Worm (Caenorhabditis elegans) whole organism, L4 larva: Measurements from ENCODE around the gene vit-6.

Experiments used
- Y5F2A.4 ChIP-seq: fragments of 200-800 bp; sonication (Bioruptor generic); optimal IDR thresholded peaks from 2 replicates; lab custom pipeline; 2018; ENCODE audit warnings: mild to moderate bottlenecking, missing genetic modification characterization, missing compliant biosample characterization
- aly-2 ChIP-seq: sonication (generic microtip); optimal IDR thresholded peaks from 2 replicates; lab custom pipeline; 2018; ENCODE audit warnings: missing biosample characterization, missing genetic modification characterization
- arid-1 ChIP-seq: fragments of 200-800 bp; sonication (Bioruptor generic); conservative IDR thresholded peaks from 2 replicates; pipeline ENCODE4 v1.3.6; 2022; ENCODE audit warnings: missing genetic modification reagents, missing genetic modification characterization, missing compliant biosample characterization
- ces-1 ChIP-seq: fragments of 150-350 bp; sonication (generic microtip); optimal IDR thresholded peaks from 4 replicates; lab custom pipeline; 2014; ENCODE audit warnings: missing biosample characterization, missing genetic modification reagents, missing genetic modification characterization
- daf-16 ChIP-seq, 3 experiments: sonication (generic microtip); optimal IDR thresholded peaks; 2 replicates each; lab custom pipeline; 2016 to 2017; ENCODE audit warnings: missing genetic modification characterization in 3 of 3, missing genetic modification reagents in 3 of 3, mild to moderate bottlenecking in 2 of 3, missing compliant biosample characterization in 2 of 3, missing biosample characterization in 1 of 3, moderate library complexity in 1 of 3
- dmd-6 ChIP-seq: fragments of 200-800 bp; sonication (Bioruptor generic); IDR thresholded peaks from 2 replicates; pipeline ENCODE4 v1.3.6; 2022; ENCODE audit warnings: missing genetic modification reagents, missing genetic modification characterization, missing compliant biosample characterization
- dpl-1 ChIP-seq: fragments of 150-350 bp; optimal IDR thresholded peaks from 2 replicates; lab custom pipeline; 2014; ENCODE audit warnings: missing biosample characterization, missing genetic modification reagents, missing genetic modification characterization
- dve-1 ChIP-seq: sonication (generic microtip); optimal IDR thresholded peaks from 2 replicates; lab custom pipeline; 2017; ENCODE audit warnings: antibody characterized with exemption, mild to moderate bottlenecking, missing genetic modification characterization, missing compliant biosample characterization; ENCODE audit not compliant: insufficient read depth
- egl-43 ChIP-seq: fragments of 200-800 bp; sonication (Bioruptor generic); IDR thresholded peaks from 2 replicates; pipeline ENCODE4 v1.3.6; 2022; ENCODE audit warnings: missing genetic modification reagents, missing genetic modification characterization, missing compliant biosample characterization
- fkh-10 ChIP-seq: fragments of 150-350 bp; optimal IDR thresholded peaks from 2 replicates; lab custom pipeline; 2014; ENCODE audit warnings: missing biosample characterization, missing genetic modification reagents, missing genetic modification characterization
- gei-8 ChIP-seq: fragments of 200-800 bp; sonication (Bioruptor generic); optimal IDR thresholded peaks from 2 replicates; lab custom pipeline; 2018; ENCODE audit warnings: mild to moderate bottlenecking, missing genetic modification characterization, missing compliant biosample characterization
- hlh-11 ChIP-seq: fragments of 200-800 bp; sonication (Bioruptor generic); optimal IDR thresholded peaks from 2 replicates; lab custom pipeline; 2018; ENCODE audit warnings: mild to moderate bottlenecking, missing genetic modification characterization, missing compliant biosample characterization
- hlh-30 ChIP-seq: sonication (generic microtip); optimal IDR thresholded peaks from 2 replicates; lab custom pipeline; 2017; ENCODE audit warnings: antibody characterized with exemption, mild to moderate bottlenecking, missing genetic modification characterization, missing compliant biosample characterization; ENCODE audit not compliant: insufficient read depth
- hmg-1.1 ChIP-seq: fragments of 200-800 bp; sonication (Bioruptor generic); IDR thresholded peaks from 2 replicates; pipeline ENCODE4 v1.3.6; 2022; ENCODE audit warnings: missing genetic modification reagents, missing genetic modification characterization, missing compliant biosample characterization
- lin-1 ChIP-seq: fragments of 200-800 bp; sonication (Bioruptor generic); IDR thresholded peaks from 2 replicates; pipeline ENCODE4 v1.3.6; 2022; ENCODE audit warnings: missing genetic modification reagents, missing genetic modification characterization, missing compliant biosample characterization
- lin-38 ChIP-seq: fragments of 200-800 bp; sonication (Bioruptor generic); IDR thresholded peaks from 2 replicates; pipeline ENCODE4 v1.3.6; 2022; ENCODE audit warnings: missing genetic modification reagents, missing genetic modification characterization, missing compliant biosample characterization
- lir-3 ChIP-seq: sonication (generic microtip); optimal IDR thresholded peaks from 2 replicates; lab custom pipeline; 2016; ENCODE audit warnings: mild to moderate bottlenecking, missing genetic modification characterization, missing compliant biosample characterization
- lsy-2 ChIP-seq, 2 experiments: fragments of 150-350 bp in 1 of 2; sonication (generic microtip) in 1 of 2; optimal IDR thresholded peaks; 2 replicates each; lab custom pipeline; 2014 to 2017; ENCODE audit warnings: missing biosample characterization in 2 of 2, missing genetic modification characterization in 2 of 2
- madf-5 ChIP-seq, 2 experiments: fragments of 200-800 bp; sonication (Bioruptor generic); IDR thresholded peaks; 2 replicates each; pipeline ENCODE4 v1.3.6; 2022; ENCODE audit warnings: missing compliant biosample characterization in 2 of 2, missing genetic modification characterization in 2 of 2
- mdl-1 ChIP-seq, 2 experiments: fragments of 150-350 bp in 1 of 2; sonication (generic microtip) in 1 of 2; optimal IDR thresholded peaks; 2 replicates each; lab custom pipeline; 2014 to 2017; ENCODE audit warnings: missing biosample characterization in 2 of 2, missing genetic modification characterization in 2 of 2
- mep-1 ChIP-seq: fragments of 150-350 bp; sonication (generic microtip); optimal IDR thresholded peaks from 3 replicates; lab custom pipeline; 2014; ENCODE audit warnings: missing biosample characterization, missing genetic modification characterization
- mxl-3 ChIP-seq: fragments of 200-800 bp; sonication (Bioruptor generic); optimal IDR thresholded peaks from 2 replicates; lab custom pipeline; 2018; ENCODE audit warnings: mild to moderate bottlenecking, missing genetic modification characterization, missing compliant biosample characterization
- nhr-11 ChIP-seq: fragments of 150-350 bp; optimal IDR thresholded peaks from 2 replicates; lab custom pipeline; 2014; ENCODE audit warnings: missing biosample characterization, missing genetic modification characterization
- nhr-111 ChIP-seq: fragments of 200-800 bp; sonication (Bioruptor generic); optimal IDR thresholded peaks from 2 replicates; lab custom pipeline; 2018; ENCODE audit warnings: mild to moderate bottlenecking, missing genetic modification characterization, missing compliant biosample characterization
- nhr-28 ChIP-seq: fragments of 150-350 bp; optimal IDR thresholded peaks from 2 replicates; lab custom pipeline; 2014; ENCODE audit warnings: missing biosample characterization, missing genetic modification characterization
- nhr-77 ChIP-seq: fragments of 150-350 bp; optimal IDR thresholded peaks from 2 replicates; lab custom pipeline; 2014; ENCODE audit warnings: missing biosample characterization, missing genetic modification characterization
- php-3 ChIP-seq: fragments of 200-800 bp; sonication (Bioruptor generic); IDR thresholded peaks from 2 replicates; pipeline ENCODE4 v1.3.6; 2022; ENCODE audit warnings: missing genetic modification reagents, missing genetic modification characterization, missing compliant biosample characterization
- pqm-1 ChIP-seq: sonication (generic microtip); optimal IDR thresholded peaks from 2 replicates; lab custom pipeline; 2017; ENCODE audit warnings: missing biosample characterization, missing genetic modification characterization
- rbr-2 ChIP-seq: sonication (generic microtip); optimal IDR thresholded peaks from 2 replicates; lab custom pipeline; 2016; ENCODE audit warnings: missing genotype, missing genetic modification characterization, missing compliant biosample characterization
- sdz-12 ChIP-seq: fragments of 200-800 bp; sonication (Bioruptor generic); optimal IDR thresholded peaks from 2 replicates; lab custom pipeline; 2018; ENCODE audit warnings: mild to moderate bottlenecking, missing genetic modification characterization, missing compliant biosample characterization
- set-16 ChIP-seq: fragments of 200-800 bp; sonication (Bioruptor generic); IDR thresholded peaks from 2 replicates; pipeline ENCODE4 v1.3.6; 2022; ENCODE audit warnings: missing genetic modification reagents, missing genetic modification characterization, missing compliant biosample characterization
- snpc-4 ChIP-seq: fragments of 150-350 bp; optimal IDR thresholded peaks from 2 replicates; lab custom pipeline; 2014; ENCODE audit warnings: missing biosample characterization, missing genetic modification characterization
- tra-1 ChIP-seq: fragments of 200-800 bp; sonication (Bioruptor generic); IDR thresholded peaks from 2 replicates; pipeline ENCODE4 v1.3.6; 2022; ENCODE audit warnings: missing genetic modification reagents, missing genetic modification characterization, missing compliant biosample characterization
- unc-130 ChIP-seq: sonication (generic microtip); optimal IDR thresholded peaks from 2 replicates; lab custom pipeline; 2016; ENCODE audit warnings: missing genetic modification reagents, missing genetic modification characterization, missing compliant biosample characterization
- unc-39 ChIP-seq: sonication (generic microtip); optimal IDR thresholded peaks from 2 replicates; lab custom pipeline; 2017; ENCODE audit warnings: missing biosample characterization, missing genetic modification characterization
- unc-62 ChIP-seq, 3 experiments: fragments of 150-350 bp in 1 of 3; sonication (generic microtip); optimal IDR thresholded peaks in 2 of 3; peaks in 1 of 3; 1 replicate in 1 of 3; 2 replicates in 2 of 3; lab custom pipeline; 2014 to 2017; ENCODE audit warnings: missing biosample characterization in 3 of 3, missing genetic modification characterization in 3 of 3, missing genetic modification reagents in 3 of 3, missing genotype in 1 of 3
- vab-7 ChIP-seq: fragments of 200-800 bp; sonication (Bioruptor generic); IDR thresholded peaks from 2 replicates; pipeline ENCODE4 v1.3.6; 2022; ENCODE audit warnings: missing genetic modification reagents, missing genetic modification characterization, missing compliant biosample characterization
- zip-2 ChIP-seq: fragments of 150-350 bp; optimal IDR thresholded peaks from 2 replicates; lab custom pipeline; 2014; ENCODE audit warnings: missing biosample characterization, missing genetic modification characterization
- ztf-11 ChIP-seq: fragments of 150-350 bp; optimal IDR thresholded peaks from 2 replicates; lab custom pipeline; 2014; ENCODE audit warnings: missing biosample characterization, missing genetic modification characterization

vit-6 gene

DNA sequence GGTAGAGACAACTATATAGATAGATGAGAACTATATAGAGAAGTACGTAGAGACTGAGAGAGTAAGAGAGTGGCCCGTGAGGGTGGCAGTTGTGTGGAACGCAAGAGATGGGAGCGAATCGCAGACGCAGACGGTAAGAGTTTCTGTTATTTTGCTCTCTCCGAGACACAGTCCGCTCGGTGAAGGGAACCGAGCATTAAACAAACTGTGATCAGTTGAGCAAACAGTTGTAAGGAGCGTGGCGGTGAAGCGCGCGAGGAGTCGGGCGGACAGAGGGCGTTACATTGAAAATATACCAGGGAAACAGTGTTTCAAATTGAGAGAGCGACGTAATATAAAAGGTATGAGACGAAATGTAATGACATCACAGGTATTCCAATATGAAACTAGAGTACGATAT, 31.4 kb upstream of the vit-6 start (continued):
- TF ChIP-seq egl-43 (no peak), pqm-1 (peak; percentile 21), lin-1 (GFP tag; lab: Robert Waterston, UW) (peak; percentile 31; the same call in 1 of the 2 replicates), nhr-77 (tag; lab: Kevin White, UChicago) (peak; percentile 33), unc-62 (GFP tag; optimal IDR thresholded peaks at IDR 0.05 in 1 of 2; lab: Kevin White, UChicago) (peak in 1 of 2 experiments; percentile 99), unc-62 (tag; optimal IDR thresholded peaks at IDR 0.05; lab: Kevin White, UChicago) (no peak), nhr-111 (GFP tag; lab: Kevin White, UChicago) (no peak), php-3 (peak; percentile 64; the same call in 1 of the 2 replicates), rbr-2 (tag; lab: Kevin White, UChicago) (peak; percentile 48), mdl-1 (tag; optimal IDR thresholded peaks at IDR 0.05; lab: Kevin White, UChicago) (peak in 1 of 2 experiments; percentile 35), dve-1 (tag; lab: Kevin White, UChicago) (peak; percentile 78), set-16 (GFP tag; lab: Robert Waterston, UW) (peak; percentile 55), vab-7 (GFP tag; lab: Robert Waterston, UW) (no peak), dmd-6 (GFP tag; lab: Robert Waterston, UW) (peak; percentile 91), tra-1 (GFP tag; lab: Robert Waterston, UW) (peak; percentile 63; the same call in 1 of the 2 replicates), lin-38 (GFP tag; lab: Robert Waterston, UW) (no peak)

DNA sequence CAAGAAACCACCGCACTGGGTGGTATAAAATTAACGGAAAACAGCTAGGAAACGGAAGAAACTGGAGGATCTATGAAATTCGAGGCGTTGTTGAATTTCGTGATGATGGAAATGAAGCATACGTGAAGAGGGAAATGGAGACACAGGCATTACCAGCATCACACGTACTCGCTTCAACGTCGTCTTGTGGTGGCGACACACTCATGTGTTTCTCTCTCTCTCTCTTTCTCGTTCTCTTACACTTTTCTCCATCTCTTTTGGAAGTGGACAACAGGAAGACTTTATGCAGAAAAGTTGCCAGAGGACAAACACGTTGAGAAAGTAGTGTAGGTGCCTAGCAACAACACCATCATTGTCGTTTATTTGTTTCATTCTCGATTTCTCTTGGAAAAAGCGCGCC, 28.5 kb upstream of the vit-6 start:
- TF ChIP-seq unc-130 (GFP tag; lab: Kevin White, UChicago) (no peak), ztf-11 (tag; lab: Kevin White, UChicago) (no peak), dpl-1 (no peak), pqm-1 (no peak), tra-1 (GFP tag; lab: Robert Waterston, UW) (no peak), arid-1 (GFP tag; lab: Robert Waterston, UW) (no peak), nhr-28 (tag; lab: Kevin White, UChicago) (peak; percentile 41), madf-5 (GFP tag; IDR thresholded peaks at IDR 0.05; lab: Robert Waterston, UW) (no peak), dmd-6 (GFP tag; lab: Robert Waterston, UW) (0 out of 2 replicates have a peak, but pooled peaks have one; percentile 10), zip-2 (tag; lab: Kevin White, UChicago) (no peak), mep-1 (tag; lab: Kevin White, UChicago) (peak; percentile 5), ces-1 (GFP tag; lab: Kevin White, UChicago) (no peak), snpc-4 (no peak), gei-8 (GFP tag; lab: Kevin White, UChicago) (no peak), daf-16 (GFP tag; optimal IDR thresholded peaks at IDR 0.05; lab: Kevin White, UChicago) (no peak), daf-16 (tag; optimal IDR thresholded peaks at IDR 0.05; lab: Kevin White, UChicago) (peak; percentile 13), sdz-12 (GFP tag; lab: Kevin White, UChicago) (no peak), Y5F2A.4 (no peak), lir-3 (tag; lab: Kevin White, UChicago) (no peak), fkh-10 (no peak), nhr-11 (tag; lab: Kevin White, UChicago) (peak; percentile 22), lin-38 (GFP tag; lab: Robert Waterston, UW) (no peak), hlh-11 (tag; lab: Kevin White, UChicago) (peak; percentile 25), hlh-30 (tag; lab: Kevin White, UChicago) (peak; percentile 95), mdl-1 (tag; optimal IDR thresholded peaks at IDR 0.05; lab: Kevin White, UChicago) (peak in 1 of 2 experiments; percentile 72), hmg-1.1 (GFP tag; lab: Robert Waterston, UW) (0 out of 2 replicates have a peak, but pooled peaks have one; percentile 15), lsy-2 (tag; optimal IDR thresholded peaks at IDR 0.05; lab: Kevin White, UChicago) (peak in 1 of 2 experiments; percentile 38), nhr-77 (tag; lab: Kevin White, UChicago) (peak; percentile 19), mxl-3 (GFP tag; lab: Kevin White, UChicago) (peak; percentile 81), unc-39 (tag; lab: Kevin White, UChicago) (no peak), aly-2 (tag; lab: Kevin White, UChicago) (no peak)
